Fruit fly (Drosophila melanogaster): Measurements from ENCODE around the gene escl.
A peak's percentile ranks its signal among the peaks of the same experiment; 100 is the strongest.

escl gene

DNA sequence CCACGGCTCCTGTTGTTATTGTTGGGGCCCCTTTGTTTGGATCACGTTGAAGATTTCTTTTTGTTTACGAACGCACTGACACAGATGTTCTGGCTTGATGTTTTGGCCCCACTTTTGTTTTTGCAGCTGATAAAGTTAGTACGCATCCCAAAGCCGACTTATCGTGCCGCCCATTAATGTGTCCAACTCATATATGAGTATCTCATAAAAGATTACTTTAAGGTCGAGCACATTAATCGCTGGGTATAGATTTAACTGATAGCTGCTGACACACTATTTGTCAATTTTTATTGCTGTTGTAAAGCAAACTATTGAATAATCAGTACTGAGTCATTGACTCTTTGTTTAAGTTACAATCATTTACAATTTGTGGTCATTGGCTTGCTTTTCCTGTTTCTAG, 47.9 kb upstream of the escl start:
- TF ChIP-seq CG17829 (tag; optimal IDR thresholded peaks at IDR 0.05) (no peak), CG10209 (GFP tag; optimal IDR thresholded peaks at IDR 0.05) (no peak), az2 (GFP tag; optimal IDR thresholded peaks at IDR 0.05) (no peak), grau (tag; optimal IDR thresholded peaks at IDR 0.05) (no peak), CG3838 (GFP tag; optimal IDR thresholded peaks at IDR 0.05) (no peak), exex (tag; optimal IDR thresholded peaks at IDR 0.05) (peak; percentile 68), Sry-δ (GFP tag; optimal IDR thresholded peaks at IDR 0.05) (no peak), rib (GFP tag; IDR thresholded peaks at IDR 0.05) (no peak), GATAe (GFP tag; conservative IDR thresholded peaks at IDR 0.05) (peak; percentile 17; the same call in 1 of the 2 replicates), CG34376 (GFP tag; optimal IDR thresholded peaks at IDR 0.05) (peak; percentile 55), NFAT (GFP tag; IDR thresholded peaks at IDR 0.05) (no peak), sug (tag; optimal IDR thresholded peaks at IDR 0.05) (peak; percentile 76), dimm (GFP tag; IDR thresholded peaks at IDR 0.05) (no peak), ci (GFP tag; IDR thresholded peaks at IDR 0.05) (no peak), HHEX (GFP tag; optimal IDR thresholded peaks at IDR 0.05) (no peak), Med (GFP tag) (no peak), CG14860 (GFP tag; IDR thresholded peaks at IDR 0.05; ENCODE audit: partially characterized antibody) (no peak), gsb (GFP tag; IDR thresholded peaks at IDR 0.05) (no peak), CG30403 (GFP tag; optimal IDR thresholded peaks at IDR 0.05) (no peak), CG4404 (GFP tag; IDR thresholded peaks at IDR 0.05) (no peak), CG11723 (GFP tag; optimal IDR thresholded peaks at IDR 0.05) (no peak), ERR (GFP tag; optimal IDR thresholded peaks at IDR 0.05) (no peak), dmrt11E (tag; optimal IDR thresholded peaks at IDR 0.05) (no peak), grn (GFP tag; optimal IDR thresholded peaks at IDR 0.05) (peak; percentile 7), Abd-B (GFP tag; optimal IDR thresholded peaks at IDR 0.05) (no peak), CG13296 (GFP tag; optimal IDR thresholded peaks at IDR 0.05) (no peak), CG8089 (GFP tag; optimal IDR thresholded peaks at IDR 0.05) (no peak), kni (GFP tag; optimal IDR thresholded peaks at IDR 0.05) (no peak), Deaf1 (tag; optimal IDR thresholded peaks at IDR 0.05) (no peak), onecut (GFP tag; IDR thresholded peaks at IDR 0.05) (no peak), CG18599 (GFP tag; optimal IDR thresholded peaks at IDR 0.05) (no peak), usp (GFP tag; optimal IDR thresholded peaks at IDR 0.05) (no peak), repo (GFP tag; optimal IDR thresholded peaks at IDR 0.05) (no peak), BEAF-32 (GFP tag; optimal IDR thresholded peaks at IDR 0.05) (no peak), CG12104 (GFP tag; optimal IDR thresholded peaks at IDR 0.05) (no peak), row (GFP tag; IDR thresholded peaks at IDR 0.05) (no peak), CG2889 (GFP tag; IDR thresholded peaks at IDR 0.05) (no peak), Dip3 (GFP tag; optimal IDR thresholded peaks at IDR 0.05) (no peak), pho (GFP tag; optimal IDR thresholded peaks at IDR 0.05) (no peak), prd (optimal IDR thresholded peaks at IDR 0.05) (no peak), prd (GFP tag; IDR thresholded peaks at IDR 0.05) (no peak), ato (GFP tag; IDR thresholded peaks at IDR 0.05; ENCODE audit: partially characterized antibody) (no peak), Dp (GFP tag; optimal IDR thresholded peaks at IDR 0.05) (no peak), CG14441 (GFP tag; IDR thresholded peaks at IDR 0.05) (no peak), mirr (GFP tag; optimal IDR thresholded peaks at IDR 0.05) (peak; percentile 0), CG31388 (GFP tag; optimal IDR thresholded peaks at IDR 0.05) (no peak), fru (optimal IDR thresholded peaks at IDR 0.05) (no peak)

Measured in whole organism, embryonic.